Fruit fly (Drosophila melanogaster) Kc167 (cell line): ENCODE results near the gene NaPi-III.

Experiments used
- Sin3A ChIP-seq: fragments of >200 bp; optimal IDR thresholded peaks from 2 replicates; lab custom pipeline; 2018; ENCODE audit warnings: missing external identifiers
- insv ChIP-seq: fragments of >200 bp; optimal IDR thresholded peaks from 3 replicates; lab custom pipeline; 2018; ENCODE audit warnings: missing external identifiers
- psq ChIP-seq: fragments of >200 bp; optimal IDR thresholded peaks from 2 replicates; lab custom pipeline; 2017; ENCODE audit warnings: missing external identifiers

- TF ChIP-seq psq (lab: Kevin White, UChicago) (no peak), insv (lab: Kevin White, UChicago) (no peak), Sin3A (lab: Kevin White, UChicago) (no peak)
Measured at dm6 chr3L:11107935-11108334, 15.2 kb upstream of the NaPi-III start, which contains the start of gene CG12522.
